Worm (Caenorhabditis elegans): ENCODE data around the gene lit-1.
A peak's percentile ranks its signal among the peaks of the same experiment; 100 is the strongest.

DNA sequence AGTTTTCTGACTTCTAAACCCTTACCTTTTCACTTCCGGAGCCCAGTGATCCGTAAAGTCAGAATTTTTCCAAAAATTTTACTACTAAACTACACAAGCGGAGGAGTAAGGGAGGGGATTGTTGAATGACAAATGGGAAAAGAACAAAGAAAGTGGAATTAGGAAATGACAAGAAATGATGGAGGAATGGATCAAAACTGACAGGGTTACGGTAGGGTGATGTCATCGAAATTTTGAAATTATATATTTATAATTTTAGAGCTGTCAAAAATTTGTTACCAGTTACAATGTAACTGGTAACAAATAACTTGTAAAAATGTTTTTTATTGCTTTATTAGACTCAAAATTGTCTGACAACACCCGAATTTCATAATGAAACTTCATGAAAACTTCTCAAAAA lies 35.4 kb upstream of the lit-1 start:
- TF ChIP-seq lsy-2 (tag; optimal IDR thresholded peaks at IDR 0.05) (peak in 1 of 2 experiments; percentile 25), mdl-1 (tag; optimal IDR thresholded peaks at IDR 0.05) (no peak), sptf-1 (tag; optimal IDR thresholded peaks at IDR 0.05) (no peak), snu-23 (GFP tag; optimal IDR thresholded peaks at IDR 0.05) (no peak), elt-2 (tag; optimal IDR thresholded peaks at IDR 0.05) (no peak)

All from whole organism, L1 larva.